Worm (Caenorhabditis elegans) whole organism, L2 larva: ENCODE data around the gene C15F1.1.

Source experiments
- C34F6.9 ChIP-seq: fragments of 150-350 bp; optimal IDR thresholded peaks from 2 replicates; lab custom pipeline; 2014; ENCODE audit warnings: missing biosample characterization, missing genetic modification characterization
- F13H6.1 ChIP-seq: sonication (generic microtip); optimal IDR thresholded peaks from 2 replicates; lab custom pipeline; 2016; ENCODE audit warnings: missing genetic modification characterization, missing compliant biosample characterization
- R02D3.7 ChIP-seq: fragments of 150-350 bp; optimal IDR thresholded peaks from 2 replicates; lab custom pipeline; 2014; ENCODE audit warnings: missing biosample characterization, missing genetic modification characterization
- Y55F3AM.14 ChIP-seq: fragments of 200-800 bp; sonication (Bioruptor generic); optimal IDR thresholded peaks from 2 replicates; lab custom pipeline; 2018; ENCODE audit warnings: mild to moderate bottlenecking, missing genetic modification characterization, missing compliant biosample characterization
- ZK546.5 ChIP-seq: sonication (generic microtip); optimal IDR thresholded peaks from 2 replicates; lab custom pipeline; 2017; ENCODE audit warnings: missing biosample characterization, missing genetic modification characterization
- alr-1 ChIP-seq: fragments of 150-350 bp; optimal IDR thresholded peaks from 2 replicates; lab custom pipeline; 2014; ENCODE audit warnings: missing biosample characterization, missing genetic modification characterization
- aly-2 ChIP-seq: fragments of 150-350 bp; optimal IDR thresholded peaks from 2 replicates; lab custom pipeline; 2014; ENCODE audit warnings: missing biosample characterization, missing genetic modification characterization
- ama-1 ChIP-seq: fragments of 150-350 bp; optimal IDR thresholded peaks from 2 replicates; lab custom pipeline; 2018; ENCODE audit warnings: inconsistent platforms
- blmp-1 ChIP-seq: sonication (generic microtip); optimal IDR thresholded peaks from 2 replicates; lab custom pipeline; 2017; ENCODE audit warnings: missing genetic modification characterization, mild to moderate bottlenecking, missing compliant biosample characterization, antibody characterized with exemption, moderate library complexity; ENCODE audit not compliant: insufficient read depth
- ceh-16 ChIP-seq: fragments of 150-350 bp; optimal IDR thresholded peaks from 2 replicates; lab custom pipeline; 2014; ENCODE audit warnings: missing biosample characterization, missing genetic modification characterization
- crh-2 ChIP-seq: sonication (generic microtip); optimal IDR thresholded peaks from 2 replicates; lab custom pipeline; 2017; ENCODE audit warnings: missing biosample characterization, missing genetic modification characterization
- dmd-4 ChIP-seq: sonication (generic microtip); optimal IDR thresholded peaks from 2 replicates; lab custom pipeline; 2017; ENCODE audit warnings: missing biosample characterization, missing genetic modification characterization
- egl-27 ChIP-seq: sonication (generic microtip); optimal IDR thresholded peaks from 3 replicates; lab custom pipeline; 2017; ENCODE audit warnings: missing biosample characterization, missing genetic modification reagents, missing genetic modification characterization
- elt-1 ChIP-seq: fragments of 150-350 bp; optimal IDR thresholded peaks from 2 replicates; lab custom pipeline; 2014; ENCODE audit warnings: missing biosample characterization, missing genetic modification characterization
- elt-3 ChIP-seq: sonication (generic microtip); optimal IDR thresholded peaks from 2 replicates; lab custom pipeline; 2017; ENCODE audit warnings: missing biosample characterization, missing genetic modification characterization
- fos-1 ChIP-seq: fragments of 150-350 bp; optimal IDR thresholded peaks from 2 replicates; lab custom pipeline; 2014; ENCODE audit warnings: missing biosample characterization, missing genetic modification characterization
- lin-11 ChIP-seq: fragments of 150-350 bp; sonication (generic microtip); optimal IDR thresholded peaks from 2 replicates; lab custom pipeline; 2014; ENCODE audit warnings: missing biosample characterization, missing genetic modification characterization, inconsistent platforms, mixed read lengths
- lin-13 ChIP-seq: fragments of 150-350 bp; optimal IDR thresholded peaks from 2 replicates; lab custom pipeline; 2014; ENCODE audit warnings: missing biosample characterization, missing genetic modification reagents, missing genetic modification characterization
- lin-39 ChIP-seq: fragments of 150-350 bp; optimal IDR thresholded peaks from 2 replicates; lab custom pipeline; 2014; ENCODE audit warnings: missing biosample characterization, missing genetic modification reagents, missing genetic modification characterization
- lsy-2 ChIP-seq, 2 experiments: fragments of 150-350 bp in 1 of 2; sonication (generic microtip) in 1 of 2; optimal IDR thresholded peaks; 2 replicates each; lab custom pipeline; 2014 to 2017; ENCODE audit warnings: missing biosample characterization in 2 of 2, missing genetic modification characterization in 2 of 2
- mab-5 ChIP-seq: fragments of 150-350 bp; optimal IDR thresholded peaks from 2 replicates; lab custom pipeline; 2014; ENCODE audit warnings: missing biosample characterization, missing genetic modification characterization
- mdl-1 ChIP-seq, 2 experiments: fragments of 150-350 bp in 1 of 2; sonication (generic microtip) in 1 of 2; optimal IDR thresholded peaks; 2 replicates each; lab custom pipeline; 2017; ENCODE audit warnings: missing biosample characterization in 2 of 2, missing genetic modification characterization in 2 of 2
- nhr-10 ChIP-seq: sonication (generic microtip); optimal IDR thresholded peaks from 2 replicates; lab custom pipeline; 2017; ENCODE audit warnings: missing biosample characterization, missing genetic modification characterization
- nhr-11 ChIP-seq: fragments of 150-350 bp; optimal IDR thresholded peaks from 2 replicates; lab custom pipeline; 2014; ENCODE audit warnings: missing biosample characterization, missing genetic modification characterization
- nhr-12 ChIP-seq: fragments of 150-350 bp; optimal IDR thresholded peaks from 2 replicates; lab custom pipeline; 2014; ENCODE audit warnings: missing biosample characterization, missing genetic modification characterization
- nhr-129 ChIP-seq: fragments of 150-350 bp; optimal IDR thresholded peaks from 2 replicates; lab custom pipeline; 2014; ENCODE audit warnings: missing biosample characterization, missing genetic modification characterization
- nhr-21 ChIP-seq: fragments of 150-350 bp; optimal IDR thresholded peaks from 2 replicates; lab custom pipeline; 2014; ENCODE audit warnings: missing biosample characterization, missing genetic modification characterization
- nhr-237 ChIP-seq: fragments of 150-350 bp; optimal IDR thresholded peaks from 2 replicates; lab custom pipeline; 2014; ENCODE audit warnings: missing biosample characterization, missing genetic modification characterization
- nhr-25 ChIP-seq: fragments of 150-350 bp; sonication (generic microtip); optimal IDR thresholded peaks from 3 replicates; lab custom pipeline; 2014; ENCODE audit warnings: missing biosample characterization, missing genetic modification characterization
- nhr-77 ChIP-seq: fragments of 150-350 bp; optimal IDR thresholded peaks from 2 replicates; lab custom pipeline; 2014; ENCODE audit warnings: missing biosample characterization, missing genetic modification characterization
- peb-1 ChIP-seq: fragments of 150-350 bp; optimal IDR thresholded peaks from 2 replicates; lab custom pipeline; 2014; ENCODE audit warnings: missing biosample characterization, missing genetic modification characterization
- sem-4 ChIP-seq: fragments of 150-350 bp; optimal IDR thresholded peaks from 2 replicates; lab custom pipeline; 2014; ENCODE audit warnings: missing biosample characterization, missing genetic modification reagents, missing genetic modification characterization
- skn-1 ChIP-seq: sonication (generic microtip); optimal IDR thresholded peaks from 2 replicates; lab custom pipeline; 2017; ENCODE audit warnings: missing biosample characterization, missing genetic modification characterization
- sma-3 ChIP-seq: sonication (generic microtip); optimal IDR thresholded peaks from 2 replicates; lab custom pipeline; 2016; ENCODE audit warnings: missing genetic modification reagents, missing genetic modification characterization, missing compliant biosample characterization
- sma-9 ChIP-seq, 2 experiments: fragments of 150-350 bp in 1 of 2; sonication (generic microtip) in 1 of 2; optimal IDR thresholded peaks; 2 replicates each; lab custom pipeline; 2014 to 2016; ENCODE audit warnings: missing genetic modification characterization in 2 of 2, mild to moderate bottlenecking in 1 of 2, missing biosample characterization in 1 of 2, missing compliant biosample characterization in 1 of 2, missing genetic modification reagents in 1 of 2, moderate library complexity in 1 of 2
- snpc-4 ChIP-seq: fragments of 150-350 bp; optimal IDR thresholded peaks from 2 replicates; lab custom pipeline; 2014; ENCODE audit warnings: missing biosample characterization, missing genetic modification characterization
- unc-39 ChIP-seq: fragments of 150-350 bp; optimal IDR thresholded peaks from 2 replicates; lab custom pipeline; 2014; ENCODE audit warnings: missing biosample characterization, missing genetic modification characterization
- unc-62 ChIP-seq: fragments of 150-350 bp; optimal IDR thresholded peaks from 2 replicates; lab custom pipeline; 2014; ENCODE audit warnings: missing biosample characterization, missing genetic modification reagents, missing genetic modification characterization
- zag-1 ChIP-seq: fragments of 150-350 bp; optimal IDR thresholded peaks from 2 replicates; lab custom pipeline; 2014; ENCODE audit warnings: missing biosample characterization, missing genetic modification characterization
- ztf-1 ChIP-seq: fragments of 200-800 bp; sonication (Bioruptor generic); conservative IDR thresholded peaks from 2 replicates; pipeline ENCODE4 v1.3.6; 2022; ENCODE audit warnings: missing genetic modification characterization, missing compliant biosample characterization
- ztf-11 ChIP-seq: sonication (generic microtip); optimal IDR thresholded peaks from 2 replicates; lab custom pipeline; 2017; ENCODE audit warnings: missing biosample characterization, missing genetic modification characterization
- ztf-4 ChIP-seq: fragments of 150-350 bp; optimal IDR thresholded peaks from 2 replicates; lab custom pipeline; 2014; ENCODE audit warnings: missing biosample characterization, missing genetic modification characterization

The C15F1.1 gene

ce11 chrII:7022370-7023001, 32.8 kb downstream of the C15F1.1 start, which contains the start of the genes lst-6 and lst-5 (continued):
- TF ChIP-seq C34F6.9 (tag; lab: Kevin White, UChicago) (peak; percentile 66), unc-62 (GFP tag; lab: Kevin White, UChicago) (no peak), nhr-129 (tag; lab: Kevin White, UChicago) (peak; percentile 69), aly-2 (tag; lab: Kevin White, UChicago) (no peak), ztf-4 (no peak), F13H6.1 (peak; percentile 60), ceh-16 (tag; lab: Kevin White, UChicago) (no peak), unc-39 (tag; lab: Kevin White, UChicago) (no peak), nhr-11 (tag; lab: Kevin White, UChicago) (no peak), lin-11 (tag; lab: Kevin White, UChicago) (no peak), lin-13 (GFP tag; lab: Kevin White, UChicago) (peak; percentile 35), nhr-77 (tag; lab: Kevin White, UChicago) (no peak), skn-1 (tag; lab: Kevin White, UChicago) (no peak), egl-27 (peak; percentile 38), nhr-237 (tag; lab: Kevin White, UChicago) (no peak), ZK546.5 (no peak), crh-2 (tag; lab: Kevin White, UChicago) (peak; percentile 88), R02D3.7 (no peak), snpc-4 (no peak), Y55F3AM.14 (GFP tag; lab: Kevin White, UChicago) (no peak)

- no peak for TF ChIP-seq alr-1 (tag; lab: Kevin White, UChicago)
- peak; percentile 45 for TF ChIP-seq crh-2 (tag; lab: Kevin White, UChicago)
- TF ChIP-seq C34F6.9 (tag; lab: Kevin White, UChicago), result peak; percentile 61
- TF ChIP-seq ztf-4, result no peak
- TF ChIP-seq elt-3 (tag; lab: Kevin White, UChicago), result no peak
- no peak for TF ChIP-seq lin-11 (tag; lab: Kevin White, UChicago)
- TF ChIP-seq mdl-1 (tag; optimal IDR thresholded peaks at IDR 0.05; lab: Kevin White, UChicago), result no peak
- TF ChIP-seq unc-62 (GFP tag; lab: Kevin White, UChicago), result no peak
- no peak for TF ChIP-seq ama-1 (lab: Kevin White, UChicago)
- no peak for TF ChIP-seq blmp-1
- no peak for TF ChIP-seq egl-27
- TF ChIP-seq aly-2 (tag; lab: Kevin White, UChicago), result no peak
- no peak for TF ChIP-seq lin-39 (tag; lab: Kevin White, UChicago)
- no peak for TF ChIP-seq ztf-1 (GFP tag; lab: Robert Waterston, UW)
- TF ChIP-seq sma-9 (GFP tag; optimal IDR thresholded peaks at IDR 0.05; lab: Kevin White, UChicago), result peak; percentile 25
- TF ChIP-seq sma-9 (tag; optimal IDR thresholded peaks at IDR 0.05; lab: Kevin White, UChicago), result no peak
- TF ChIP-seq nhr-21 (tag; lab: Kevin White, UChicago), result no peak
- TF ChIP-seq sma-3 (GFP tag; lab: Kevin White, UChicago), result peak; percentile 26
- no peak for TF ChIP-seq ztf-11 (tag; lab: Kevin White, UChicago)
- TF ChIP-seq dmd-4, result no peak
- TF ChIP-seq mab-5 (tag; lab: Kevin White, UChicago), result no peak
- no peak for TF ChIP-seq nhr-77 (tag; lab: Kevin White, UChicago)
- no peak for TF ChIP-seq nhr-12 (tag; lab: Kevin White, UChicago)
- TF ChIP-seq unc-39 (tag; lab: Kevin White, UChicago), result no peak
- TF ChIP-seq lsy-2 (tag; optimal IDR thresholded peaks at IDR 0.05; lab: Kevin White, UChicago), result peak in 1 of 2 experiments; percentile 77
- peak; percentile 55 for TF ChIP-seq fos-1 (tag; lab: Kevin White, UChicago)
- TF ChIP-seq ZK546.5, result no peak
- no peak for TF ChIP-seq nhr-25 (tag; lab: Kevin White, UChicago)
- no peak for TF ChIP-seq zag-1
- TF ChIP-seq nhr-237 (tag; lab: Kevin White, UChicago), result no peak
- peak; percentile 45 for TF ChIP-seq lin-13 (GFP tag; lab: Kevin White, UChicago)
- TF ChIP-seq nhr-11 (tag; lab: Kevin White, UChicago), result no peak
- TF ChIP-seq elt-1 (tag; lab: Kevin White, UChicago), result no peak
- no peak for TF ChIP-seq F13H6.1
- TF ChIP-seq Y55F3AM.14 (GFP tag; lab: Kevin White, UChicago), result no peak
- TF ChIP-seq nhr-129 (tag; lab: Kevin White, UChicago), result peak; percentile 71
- TF ChIP-seq peb-1 (tag; lab: Kevin White, UChicago), result no peak
- no peak for TF ChIP-seq sem-4
- no peak for TF ChIP-seq nhr-10 (tag; lab: Kevin White, UChicago)
- TF ChIP-seq, all 48 proteins: peak for 8
These were observed 35.5 kb downstream of the C15F1.1 start, which contains the start of gene znf-598 for ce11 chrII:7024897-7025852. znf-598 (plus strand) TSS chrII:7025802.
